Worm (Caenorhabditis elegans) whole organism, L1 larva: Measurements from ENCODE around the gene Y44F5A.1.

Experiments
- C34B4.2 ChIP-seq: sonication (generic microtip); optimal IDR thresholded peaks from 2 replicates; lab custom pipeline; 2017; ENCODE audit warnings: mild to moderate bottlenecking, missing genetic modification characterization, missing compliant biosample characterization
- aly-2 ChIP-seq: fragments of 150-350 bp; optimal IDR thresholded peaks from 2 replicates; lab custom pipeline; 2014; ENCODE audit warnings: missing biosample characterization, missing genetic modification characterization
- blmp-1 ChIP-seq: fragments of 150-350 bp; optimal IDR thresholded peaks from 2 replicates; lab custom pipeline; 2014; ENCODE audit warnings: missing biosample characterization, missing genetic modification characterization
- ceh-8 ChIP-seq: fragments of 200-800 bp; sonication (Bioruptor generic); optimal IDR thresholded peaks from 2 replicates; lab custom pipeline; 2018; ENCODE audit warnings: mild to moderate bottlenecking, missing genetic modification characterization, moderate library complexity, missing compliant biosample characterization
- ceh-82 ChIP-seq, 3 experiments: fragments of 150-350 bp in 1 of 3; sonication (generic microtip) in 2 of 3; optimal IDR thresholded peaks; 2 replicates each; lab custom pipeline; 2014 to 2017; ENCODE audit warnings: missing biosample characterization in 3 of 3, missing genetic modification characterization in 3 of 3
- efl-1 ChIP-seq, 4 experiments: fragments of 150-350 bp; optimal IDR thresholded peaks in 3 of 4; peaks in 1 of 4; 1 replicate in 1 of 4; 2 replicates in 3 of 4; lab custom pipeline; 2014; ENCODE audit warnings: missing biosample characterization in 2 of 4, missing genetic modification characterization in 2 of 4, missing genetic modification reagents in 2 of 4
- elt-2 ChIP-seq: sonication (generic microtip); optimal IDR thresholded peaks from 2 replicates; lab custom pipeline; 2016; ENCODE audit warnings: missing genetic modification characterization, mild to moderate bottlenecking, inconsistent platforms, missing compliant biosample characterization, missing genetic modification reagents
- elt-3 ChIP-seq, 6 experiments: fragments of 150-350 bp in 1 of 6; sonication (generic microtip); optimal IDR thresholded peaks; 2 replicates each; lab custom pipeline; 2017 to 2018; ENCODE audit warnings: missing biosample characterization in 6 of 6, missing genetic modification characterization in 6 of 6, inconsistent platforms in 1 of 6
- fkh-8 ChIP-seq: sonication (generic microtip); optimal IDR thresholded peaks from 2 replicates; lab custom pipeline; 2016; ENCODE audit warnings: mild to moderate bottlenecking, missing genetic modification characterization, missing compliant biosample characterization
- grh-1 ChIP-seq: fragments of 200-800 bp; sonication (Bioruptor generic); IDR thresholded peaks from 2 replicates; pipeline ENCODE4 v1.3.6; 2022; ENCODE audit warnings: missing genetic modification reagents, missing genetic modification characterization, missing compliant biosample characterization
- hpl-2 ChIP-seq: fragments of 150-350 bp; optimal IDR thresholded peaks from 2 replicates; lab custom pipeline; 2014; ENCODE audit warnings: missing biosample characterization, missing genetic modification reagents, missing genetic modification characterization
- lin-13 ChIP-seq: fragments of 150-350 bp; optimal IDR thresholded peaks from 2 replicates; lab custom pipeline; 2014; ENCODE audit warnings: missing biosample characterization, missing genetic modification reagents, missing genetic modification characterization
- lin-14 ChIP-seq: fragments of 200-800 bp; sonication (Bioruptor generic); optimal IDR thresholded peaks from 2 replicates; lab custom pipeline; 2018; ENCODE audit warnings: mild to moderate bottlenecking, missing genetic modification characterization, moderate library complexity, missing compliant biosample characterization
- lin-15B ChIP-seq: fragments of 150-350 bp; sonication (generic microtip); optimal IDR thresholded peaks from 3 replicates; lab custom pipeline; 2014; ENCODE audit warnings: missing biosample characterization, missing genetic modification characterization
- lin-35 ChIP-seq, 2 experiments: fragments of 150-350 bp; optimal IDR thresholded peaks; 2 replicates each; lab custom pipeline; 2014; ENCODE audit warnings: missing biosample characterization in 2 of 2, missing genetic modification characterization in 2 of 2, missing genetic modification reagents in 2 of 2
- lin-39 ChIP-seq: fragments of 150-350 bp; optimal IDR thresholded peaks from 2 replicates; lab custom pipeline; 2014; ENCODE audit warnings: missing biosample characterization, missing genetic modification reagents, missing genetic modification characterization
- mab-9 ChIP-seq: fragments of 200-800 bp; sonication (Bioruptor generic); IDR thresholded peaks from 2 replicates; pipeline ENCODE4 v1.3.6; 2022; ENCODE audit warnings: missing genetic modification reagents, missing genetic modification characterization, missing compliant biosample characterization
- mep-1 ChIP-seq: fragments of 150-350 bp; optimal IDR thresholded peaks from 2 replicates; lab custom pipeline; 2014; ENCODE audit warnings: missing biosample characterization, missing genetic modification characterization
- nhr-11 ChIP-seq: fragments of 150-350 bp; optimal IDR thresholded peaks from 2 replicates; lab custom pipeline; 2014; ENCODE audit warnings: missing biosample characterization, missing genetic modification characterization
- nhr-20 ChIP-seq: sonication (generic microtip); optimal IDR thresholded peaks from 2 replicates; lab custom pipeline; 2016; ENCODE audit warnings: mild to moderate bottlenecking, missing genetic modification characterization, missing compliant biosample characterization
- nhr-237 ChIP-seq: fragments of 150-350 bp; optimal IDR thresholded peaks from 2 replicates; lab custom pipeline; 2014; ENCODE audit warnings: missing biosample characterization, missing genetic modification characterization
- nhr-47 ChIP-seq: sonication (generic microtip); optimal IDR thresholded peaks from 2 replicates; lab custom pipeline; 2016; ENCODE audit warnings: mild to moderate bottlenecking, missing genetic modification characterization, moderate library complexity, missing compliant biosample characterization
- nhr-71 ChIP-seq: sonication (generic microtip); optimal IDR thresholded peaks from 2 replicates; lab custom pipeline; 2016; ENCODE audit warnings: mild to moderate bottlenecking, missing genetic modification characterization, moderate library complexity, missing compliant biosample characterization
- nhr-77 ChIP-seq: fragments of 150-350 bp; optimal IDR thresholded peaks from 2 replicates; lab custom pipeline; 2014; ENCODE audit warnings: missing biosample characterization, missing genetic modification characterization
- nhr-84 ChIP-seq: sonication (generic microtip); optimal IDR thresholded peaks from 2 replicates; lab custom pipeline; 2017; ENCODE audit warnings: missing biosample characterization, missing genetic modification characterization
- nhr-85 ChIP-seq: sonication (generic microtip); peaks from one replicate; lab custom pipeline; 2016; ENCODE audit warnings: missing genetic modification characterization, inconsistent platforms, missing compliant biosample characterization
- skn-1 ChIP-seq: fragments of 150-350 bp; optimal IDR thresholded peaks from 2 replicates; lab custom pipeline; 2014; ENCODE audit warnings: missing biosample characterization, missing genetic modification characterization
- snpc-4 ChIP-seq: fragments of 150-350 bp; optimal IDR thresholded peaks from 2 replicates; lab custom pipeline; 2014; ENCODE audit warnings: missing biosample characterization, missing genetic modification characterization
- snu-23 ChIP-seq: sonication (generic microtip); optimal IDR thresholded peaks from 2 replicates; lab custom pipeline; 2016; ENCODE audit warnings: missing genetic modification characterization, missing compliant biosample characterization
- sox-4 ChIP-seq: sonication (generic microtip); optimal IDR thresholded peaks from 2 replicates; lab custom pipeline; 2016; ENCODE audit warnings: missing genetic modification characterization, missing compliant biosample characterization
- sup-37 ChIP-seq: fragments of 200-800 bp; sonication (Bioruptor generic); optimal IDR thresholded peaks from 2 replicates; lab custom pipeline; 2018; ENCODE audit warnings: mild to moderate bottlenecking, missing genetic modification characterization, missing compliant biosample characterization
- swsn-7 ChIP-seq: sonication (generic microtip); optimal IDR thresholded peaks from 2 replicates; lab custom pipeline; 2016; ENCODE audit warnings: missing genetic modification characterization, missing compliant biosample characterization
- unc-130 ChIP-seq: fragments of 150-350 bp; optimal IDR thresholded peaks from 2 replicates; lab custom pipeline; 2017; ENCODE audit warnings: missing biosample characterization, missing genetic modification characterization, inconsistent platforms
- zag-1 ChIP-seq: fragments of 150-350 bp; optimal IDR thresholded peaks from 2 replicates; lab custom pipeline; 2014; ENCODE audit warnings: missing biosample characterization, missing genetic modification characterization
- zip-4 ChIP-seq: fragments of 200-800 bp; sonication (Bioruptor generic); optimal IDR thresholded peaks from 2 replicates; lab custom pipeline; 2018; ENCODE audit warnings: mild to moderate bottlenecking, missing genetic modification characterization, moderate library complexity, missing compliant biosample characterization
- ztf-11 ChIP-seq, 2 experiments: sonication (generic microtip); optimal IDR thresholded peaks; 2 replicates each; lab custom pipeline; 2016 to 2017; ENCODE audit warnings: missing genetic modification characterization in 2 of 2, missing biosample characterization in 1 of 2, missing compliant biosample characterization in 1 of 2

Y44F5A.1 gene

DNA sequence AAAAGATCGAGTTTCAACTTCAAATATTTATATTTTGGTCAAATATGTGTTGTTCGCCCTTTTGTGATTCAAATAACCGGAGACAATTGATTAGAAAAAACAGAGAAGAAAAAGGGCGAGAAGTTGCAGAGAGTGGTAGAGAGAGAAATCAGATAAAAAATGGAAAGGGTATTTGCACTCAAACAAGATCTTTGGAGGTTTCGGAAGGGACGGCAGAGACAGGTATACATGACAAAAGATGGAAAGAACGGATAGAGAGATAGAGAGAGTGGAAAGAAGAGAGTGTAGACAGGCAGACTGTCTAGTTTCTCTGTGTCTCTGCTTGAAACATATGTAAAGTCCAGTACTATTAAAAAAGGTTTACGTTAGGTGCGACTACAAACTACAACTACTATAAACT, 11.3 kb downstream of the Y44F5A.1 start (continued):
- TF ChIP-seq nhr-237 (no peak), lin-13 (peak; percentile 95), snpc-4 (no peak), nhr-71 (tag; lab: Kevin White, UChicago) (peak; percentile 63), sox-4 (no peak), lin-39 (tag; lab: Kevin White, UChicago) (no peak), ceh-82 (tag; optimal IDR thresholded peaks at IDR 0.05; lab: Kevin White, UChicago) (no peak), mab-9 (GFP tag; lab: Robert Waterston, UW) (no peak), skn-1 (tag; lab: Kevin White, UChicago) (no peak), nhr-84 (tag; lab: Kevin White, UChicago) (no peak), elt-3 (tag; optimal IDR thresholded peaks at IDR 0.05; lab: Kevin White, UChicago) (peak in 2 of 6 experiments; percentile 12 to 30), lin-35 (GFP tag; optimal IDR thresholded peaks at IDR 0.05; lab: Kevin White, UChicago) (peak in 1 of 2 experiments; percentile 45), blmp-1 (peak; percentile 92), swsn-7 (peak; percentile 11), unc-130 (tag; lab: Kevin White, UChicago) (no peak), snu-23 (GFP tag; lab: Kevin White, UChicago) (peak; percentile 53), grh-1 (GFP tag; lab: Robert Waterston, UW) (0 out of 2 replicates have a peak, but pooled peaks have one; percentile 27), aly-2 (no peak), hpl-2 (GFP tag; lab: Kevin White, UChicago) (no peak), sup-37 (no peak), nhr-11 (no peak), mep-1 (tag; lab: Kevin White, UChicago) (peak; percentile 29), elt-2 (tag; lab: Kevin White, UChicago) (no peak), efl-1 (optimal IDR thresholded peaks at IDR 0.05; lab: Kevin White, UChicago) (peak; percentile 31 to 54), efl-1 (GFP tag; optimal IDR thresholded peaks at IDR 0.05 in 1 of 2; lab: Kevin White, UChicago) (peak in 1 of 2 experiments; percentile 90), nhr-20 (tag; lab: Kevin White, UChicago) (peak; percentile 84), nhr-47 (peak; percentile 14), ztf-11 (tag; optimal IDR thresholded peaks at IDR 0.05; lab: Kevin White, UChicago) (no peak), fkh-8 (tag; lab: Kevin White, UChicago) (no peak), nhr-77 (tag; lab: Kevin White, UChicago) (no peak), C34B4.2 (no peak)

DNA sequence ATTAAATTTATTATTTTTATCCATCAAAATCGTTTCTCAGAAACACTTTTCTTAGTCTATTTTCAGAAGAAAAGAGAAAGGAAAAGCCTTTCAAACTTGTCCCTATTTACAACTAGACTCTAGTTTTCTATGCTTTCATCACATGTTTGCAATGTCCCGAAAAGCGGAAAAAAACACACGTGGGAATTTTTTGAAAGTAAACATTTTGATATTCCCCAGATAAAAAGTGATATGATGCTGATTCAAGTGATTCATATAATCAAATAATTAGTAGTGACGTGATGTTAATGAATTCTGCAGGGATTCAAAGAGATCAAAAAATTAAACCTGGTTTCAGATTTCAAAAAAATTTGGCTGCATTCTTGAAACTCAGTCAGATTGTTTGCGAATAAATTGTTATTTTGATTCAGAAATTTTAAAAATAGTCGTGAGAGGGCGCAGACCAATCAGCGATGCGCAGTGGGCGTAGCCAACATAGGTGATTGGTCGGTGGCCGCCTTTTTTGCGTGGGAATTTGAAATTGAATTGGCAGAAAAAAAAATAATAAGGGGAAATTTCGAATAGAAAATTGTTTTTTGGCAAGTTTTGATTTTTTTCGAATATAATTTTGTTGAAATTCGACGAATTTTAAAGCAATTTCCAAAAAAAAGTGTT, 12.7 kb downstream of the Y44F5A.1 start:
- TF ChIP-seq efl-1 (optimal IDR thresholded peaks at IDR 0.05; lab: Kevin White, UChicago) (no peak), efl-1 (GFP tag; optimal IDR thresholded peaks at IDR 0.05 in 1 of 2; lab: Kevin White, UChicago) (peak; percentile 4 to 21), lin-14 (GFP tag; lab: Kevin White, UChicago) (no peak), nhr-20 (tag; lab: Kevin White, UChicago) (peak; percentile 93), fkh-8 (tag; lab: Kevin White, UChicago) (peak; percentile 29), nhr-71 (tag; lab: Kevin White, UChicago) (peak; percentile 14), zag-1 (tag; lab: Kevin White, UChicago) (no peak), ceh-8 (GFP tag; lab: Kevin White, UChicago) (peak; percentile 67)
- TF ChIP-seq, all 84 proteins: peak for 5

DNA sequence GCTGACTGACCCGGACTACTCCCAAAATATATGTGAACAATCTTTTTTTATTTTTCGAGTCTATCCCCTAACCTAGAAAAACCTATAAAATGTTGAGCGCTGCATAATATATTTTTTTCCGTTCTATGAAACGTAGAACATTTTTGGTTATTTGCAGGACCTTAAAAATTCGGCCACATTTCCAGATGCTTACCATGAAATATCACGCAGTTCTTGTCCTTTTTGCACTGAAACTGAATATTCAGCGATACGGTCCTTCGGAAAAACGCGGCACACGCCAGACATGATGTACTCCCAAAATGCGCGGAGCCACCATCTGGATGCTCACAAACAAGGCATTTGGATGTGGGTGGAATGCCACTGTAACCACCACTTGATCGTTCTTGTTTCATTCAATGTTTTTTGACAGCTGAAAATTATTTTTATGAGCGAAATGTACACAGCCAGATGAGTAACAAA, 14.6 kb downstream of the Y44F5A.1 start, which contains the start of gene nhr-20:
Gene nhr-20 (minus strand): TSS at position 409 of the 459 bp plus-strand sequence.
- no peak for TF ChIP-seq efl-1 (optimal IDR thresholded peaks at IDR 0.05; lab: Kevin White, UChicago)
- TF ChIP-seq efl-1 (GFP tag; optimal IDR thresholded peaks at IDR 0.05 in 1 of 2; lab: Kevin White, UChicago): peak in 1 of 2 experiments; percentile 55
- no peak for TF ChIP-seq unc-130 (tag; lab: Kevin White, UChicago)
- TF ChIP-seq, all 84 proteins: peak for 1

DNA sequence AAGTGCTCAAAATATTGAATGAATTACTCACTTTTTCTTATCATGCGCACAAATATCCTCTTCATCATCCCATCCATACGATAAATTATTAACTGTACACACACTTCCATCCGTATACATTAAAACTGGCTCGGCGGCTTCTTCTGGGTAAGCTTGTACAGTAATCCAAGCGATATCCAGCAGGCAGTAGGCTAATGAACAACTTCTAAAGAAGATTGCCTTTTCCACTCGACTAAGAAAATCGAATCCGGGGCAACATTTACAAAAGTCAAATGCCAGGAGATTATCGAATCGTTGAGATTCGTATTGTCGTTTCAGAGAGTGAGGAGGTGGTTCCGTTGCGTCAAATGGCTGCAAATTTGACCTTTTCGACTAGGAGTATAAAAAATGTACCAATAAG, 16.1 kb downstream of the Y44F5A.1 start:
- TF ChIP-seq swsn-7 (no peak), zip-4 (no peak), nhr-85 (tag; lab: Kevin White, UChicago) (no peak), efl-1 (optimal IDR thresholded peaks at IDR 0.05; lab: Kevin White, UChicago) (no peak), efl-1 (GFP tag; optimal IDR thresholded peaks at IDR 0.05 in 1 of 2; lab: Kevin White, UChicago) (peak in 1 of 2 experiments; percentile 48), lin-39 (tag; lab: Kevin White, UChicago) (no peak), lin-15B (tag; lab: Kevin White, UChicago) (no peak), blmp-1 (no peak), nhr-20 (tag; lab: Kevin White, UChicago) (no peak)
